Fruit fly (Drosophila melanogaster) whole organism, prepupa: ENCODE measurements around the gene CG5846.

Experiments
- Blimp-1 ChIP-seq: fragments of 200-800 bp; sonication (Bioruptor generic); optimal IDR thresholded peaks from 3 replicates; lab custom pipeline; 2017; ENCODE audit warnings: missing biosample characterization, missing genetic modification characterization, mild to moderate bottlenecking, moderate library complexity, missing genetic modification reagents
- CG10631 ChIP-seq: fragments of 200-800 bp; sonication (Bioruptor generic); optimal IDR thresholded peaks from 2 replicates; lab custom pipeline; 2016; ENCODE audit warnings: missing biosample characterization, missing genetic modification characterization
- CG11762 ChIP-seq: fragments of 200-800 bp; sonication (Bioruptor generic); optimal IDR thresholded peaks from 3 replicates; lab custom pipeline; 2016; ENCODE audit warnings: missing biosample characterization, missing genetic modification characterization; ENCODE audit not compliant: insufficient read depth
- CG11902 ChIP-seq: fragments of 200-800 bp; sonication (Bioruptor generic); optimal IDR thresholded peaks from 3 replicates; lab custom pipeline; 2016; ENCODE audit warnings: missing biosample characterization, missing genetic modification characterization
- CG15336 ChIP-seq: fragments of 200-800 bp; sonication (Bioruptor generic); IDR thresholded peaks from 2 replicates; pipeline ENCODE4 v1.3.6; 2022; ENCODE audit warnings: missing biosample characterization, missing genetic modification characterization
- CG16779 ChIP-seq: fragments of 200-800 bp; sonication (Bioruptor generic); optimal IDR thresholded peaks from 3 replicates; lab custom pipeline; 2017; ENCODE audit warnings: missing biosample characterization, mild to moderate bottlenecking, missing genetic modification characterization
- CG3032 ChIP-seq: fragments of 200-800 bp; optimal IDR thresholded peaks from 2 replicates; lab custom pipeline; 2019; ENCODE audit warnings: missing biosample characterization, mild to moderate bottlenecking, missing genetic modification characterization, moderate library complexity
- CG31627 ChIP-seq: fragments of 200-800 bp; sonication (Bioruptor generic); optimal IDR thresholded peaks from 3 replicates; lab custom pipeline; 2016; ENCODE audit warnings: missing biosample characterization, missing genetic modification characterization
- CG32006 ChIP-seq: fragments of 200-800 bp; sonication (Bioruptor generic); optimal IDR thresholded peaks from 3 replicates; lab custom pipeline; 2017; ENCODE audit warnings: missing biosample characterization, mild to moderate bottlenecking, missing genetic modification characterization
- CG34406 ChIP-seq: fragments of 200-800 bp; sonication (Bioruptor generic); optimal IDR thresholded peaks from 3 replicates; lab custom pipeline; 2016; ENCODE audit warnings: missing biosample characterization, missing genetic modification characterization
- CG3919 ChIP-seq: fragments of 200-800 bp; sonication (Bioruptor generic); optimal IDR thresholded peaks from 3 replicates; lab custom pipeline; 2016; ENCODE audit warnings: missing biosample characterization, missing genetic modification characterization
- CG6163 ChIP-seq: fragments of 200-800 bp; sonication (Bioruptor generic); IDR thresholded peaks from 3 replicates; pipeline ENCODE4 v1.3.6; 2022; ENCODE audit warnings: missing biosample characterization, missing genetic modification characterization
- CG6276 ChIP-seq: fragments of 200-800 bp; sonication (Bioruptor generic); optimal IDR thresholded peaks from 2 replicates; lab custom pipeline; 2017; ENCODE audit warnings: missing biosample characterization, mild to moderate bottlenecking, missing genetic modification characterization
- CG6792 ChIP-seq: fragments of 200-800 bp; sonication (Bioruptor generic); optimal IDR thresholded peaks from 3 replicates; lab custom pipeline; 2016; ENCODE audit warnings: missing biosample characterization, missing genetic modification characterization
- CG6808 ChIP-seq: fragments of 200-800 bp; sonication (Bioruptor generic); optimal IDR thresholded peaks from 3 replicates; lab custom pipeline; 2017; ENCODE audit warnings: missing biosample characterization, missing genetic modification characterization, mild to moderate bottlenecking, moderate library complexity, missing genetic modification reagents
- CG6854 ChIP-seq: fragments of 200-800 bp; sonication (Bioruptor generic); optimal IDR thresholded peaks from 2 replicates; lab custom pipeline; 2017; ENCODE audit warnings: missing biosample characterization, mild to moderate bottlenecking, missing genetic modification characterization
- CG7368 ChIP-seq: fragments of 200-800 bp; sonication (Bioruptor generic); optimal IDR thresholded peaks from 3 replicates; lab custom pipeline; 2016; ENCODE audit warnings: missing biosample characterization, missing genetic modification characterization
- CG8119 ChIP-seq: fragments of 200-800 bp; sonication (Bioruptor generic); IDR thresholded peaks from 3 replicates; pipeline ENCODE4 v1.3.6; 2022; ENCODE audit warnings: missing biosample characterization, missing genetic modification characterization
- CG8319 ChIP-seq: fragments of 200-800 bp; sonication (Bioruptor generic); optimal IDR thresholded peaks from 3 replicates; lab custom pipeline; 2016; ENCODE audit warnings: missing biosample characterization, missing genetic modification characterization
- CG9139 ChIP-seq: fragments of 200-800 bp; sonication (Bioruptor generic); optimal IDR thresholded peaks from 3 replicates; lab custom pipeline; 2017; ENCODE audit warnings: missing biosample characterization, mild to moderate bottlenecking, missing genetic modification characterization
- Eip75B ChIP-seq: fragments of 200-800 bp; sonication (Bioruptor generic); optimal IDR thresholded peaks from 3 replicates; lab custom pipeline; 2016; ENCODE audit warnings: missing biosample characterization, missing genetic modification characterization
- Eip78C ChIP-seq: fragments of 200-800 bp; sonication (Bioruptor generic); peaks from one replicate; lab custom pipeline; 2016; ENCODE audit warnings: missing biosample characterization, missing genetic modification characterization
- Eip93F ChIP-seq: fragments of 200-800 bp; sonication (Bioruptor generic); optimal IDR thresholded peaks from 2 replicates; lab custom pipeline; 2016; ENCODE audit warnings: missing biosample characterization, mild to moderate bottlenecking, missing genetic modification characterization
- Ets21C ChIP-seq: fragments of 200-800 bp; sonication (Bioruptor generic); optimal IDR thresholded peaks from 3 replicates; lab custom pipeline; 2016; ENCODE audit warnings: missing biosample characterization, missing genetic modification characterization
- Gug ChIP-seq: fragments of 200-800 bp; sonication (Bioruptor generic); IDR thresholded peaks from 2 replicates; pipeline ENCODE4 v1.3.6; 2022; ENCODE audit warnings: missing biosample characterization, missing genetic modification characterization
- Hr38 ChIP-seq: sonication (Bioruptor generic); optimal IDR thresholded peaks from 2 replicates; lab custom pipeline; 2016; ENCODE audit warnings: missing biosample characterization, missing genetic modification characterization
- Hr39 ChIP-seq: fragments of 200-800 bp; sonication (Bioruptor generic); optimal IDR thresholded peaks from 2 replicates; lab custom pipeline; 2016; ENCODE audit warnings: missing biosample characterization, missing genetic modification characterization
- Hr4 ChIP-seq: fragments of 200-800 bp; sonication (Bioruptor generic); optimal IDR thresholded peaks from 3 replicates; lab custom pipeline; 2016; ENCODE audit warnings: missing biosample characterization, missing genetic modification characterization
- Lpt ChIP-seq: fragments of 200-800 bp; sonication (Bioruptor generic); optimal IDR thresholded peaks from 3 replicates; lab custom pipeline; 2016; ENCODE audit warnings: missing biosample characterization, missing genetic modification characterization
- Met ChIP-seq: fragments of 200-800 bp; sonication (Bioruptor generic); optimal IDR thresholded peaks from 3 replicates; lab custom pipeline; 2016; ENCODE audit warnings: missing biosample characterization, missing genetic modification characterization
- OdsH ChIP-seq: fragments of 200-800 bp; sonication (Bioruptor generic); optimal IDR thresholded peaks from 3 replicates; lab custom pipeline; 2016; ENCODE audit warnings: missing biosample characterization, missing genetic modification characterization
- Smox ChIP-seq: fragments of 200-800 bp; sonication (Bioruptor generic); optimal IDR thresholded peaks from 3 replicates; lab custom pipeline; 2016; ENCODE audit warnings: missing biosample characterization, missing genetic modification characterization
- Sox102F ChIP-seq: fragments of 200-800 bp; sonication (Bioruptor generic); optimal IDR thresholded peaks from 2 replicates; lab custom pipeline; 2016; ENCODE audit warnings: missing biosample characterization, mild to moderate bottlenecking, missing genetic modification characterization
- Sox14 ChIP-seq: fragments of 200-800 bp; sonication (Bioruptor generic); optimal IDR thresholded peaks from 3 replicates; lab custom pipeline; 2016; ENCODE audit warnings: missing biosample characterization, missing genetic modification characterization
- cyc ChIP-seq: fragments of 200-800 bp; sonication (Bioruptor generic); optimal IDR thresholded peaks from 3 replicates; lab custom pipeline; 2016; ENCODE audit warnings: missing biosample characterization, missing genetic modification characterization
- dac ChIP-seq: fragments of 200-800 bp; sonication (Bioruptor generic); optimal IDR thresholded peaks from 2 replicates; lab custom pipeline; 2017; ENCODE audit warnings: missing biosample characterization, mild to moderate bottlenecking, missing genetic modification characterization
- dsx ChIP-seq: fragments of 200-800 bp; optimal IDR thresholded peaks from 3 replicates; lab custom pipeline; 2019; ENCODE audit warnings: missing biosample characterization, mild to moderate bottlenecking, missing genetic modification characterization, moderate library complexity; ENCODE audit not compliant: poor library complexity, severe bottlenecking
- eg ChIP-seq: fragments of 200-800 bp; sonication (Bioruptor generic); IDR thresholded peaks from 3 replicates; pipeline ENCODE4 v1.3.6; 2022; ENCODE audit warnings: missing biosample characterization, missing genetic modification characterization
- fd59A ChIP-seq: fragments of 200-800 bp; sonication (Bioruptor generic); optimal IDR thresholded peaks from 2 replicates; lab custom pipeline; 2017; ENCODE audit warnings: missing biosample characterization, mild to moderate bottlenecking, missing genetic modification characterization, missing genetic modification reagents
- fkh ChIP-seq: fragments of 200-800 bp; sonication (Bioruptor generic); optimal IDR thresholded peaks from 3 replicates; lab custom pipeline; 2017; ENCODE audit warnings: missing biosample characterization, mild to moderate bottlenecking, missing genetic modification characterization, moderate library complexity
- lz ChIP-seq: fragments of 200-800 bp; sonication (Bioruptor generic); optimal IDR thresholded peaks from 3 replicates; lab custom pipeline; 2016; ENCODE audit warnings: missing biosample characterization, missing genetic modification characterization
- net ChIP-seq: fragments of 200-800 bp; sonication (Bioruptor generic); optimal IDR thresholded peaks from 3 replicates; lab custom pipeline; 2016; ENCODE audit warnings: missing biosample characterization, missing genetic modification characterization
- pdm3 ChIP-seq: fragments of 200-800 bp; sonication (Bioruptor generic); optimal IDR thresholded peaks from 3 replicates; lab custom pipeline; 2016; ENCODE audit warnings: missing biosample characterization, missing genetic modification characterization
- salr ChIP-seq, 2 experiments: fragments of 200-800 bp; sonication (Bioruptor generic); optimal IDR thresholded peaks; 3 replicates each; lab custom pipeline; 2016 to 2018; ENCODE audit warnings: missing biosample characterization in 2 of 2, missing genetic modification characterization in 2 of 2, mild to moderate bottlenecking in 1 of 2
- spab ChIP-seq: fragments of 200-800 bp; sonication (Bioruptor generic); optimal IDR thresholded peaks from 2 replicates; lab custom pipeline; 2017; ENCODE audit warnings: missing biosample characterization, mild to moderate bottlenecking, missing genetic modification characterization, missing genetic modification reagents
- svp ChIP-seq: fragments of 200-800 bp; sonication (Bioruptor generic); peaks from one replicate; lab custom pipeline; 2016; ENCODE audit warnings: missing biosample characterization, missing genetic modification characterization
- topi ChIP-seq: fragments of 200-800 bp; sonication (Bioruptor generic); optimal IDR thresholded peaks from 3 replicates; lab custom pipeline; 2016; ENCODE audit warnings: missing biosample characterization, missing genetic modification characterization
- vri ChIP-seq: fragments of 200-800 bp; sonication (Bioruptor generic); optimal IDR thresholded peaks from 3 replicates; lab custom pipeline; 2016; ENCODE audit warnings: missing biosample characterization, mild to moderate bottlenecking, missing genetic modification characterization

The CG5846 gene

dm6 chr2L:9956993-9957652, at the start of gene CG5846, which contains the start of gene CG4658 (continued):
- TF ChIP-seq CG6163 (GFP tag; lab: Robert Waterston, UW) (peak; percentile 92), salr (GFP tag; optimal IDR thresholded peaks at IDR 0.05; lab: Kevin White, UChicago) (peak in 1 of 2 experiments; percentile 43), CG31627 (GFP tag; lab: Kevin White, UChicago) (peak; percentile 93), CG3032 (peak; percentile 92), Gug (GFP tag; lab: Robert Waterston, UW) (peak; percentile 93), CG11762 (GFP tag; lab: Kevin White, UChicago) (peak; percentile 90), CG11902 (GFP tag; lab: Kevin White, UChicago) (peak; percentile 84), CG6854 (GFP tag; lab: Kevin White, UChicago) (peak; percentile 40), CG7368 (peak; percentile 90)

- TF ChIP-seq CG8319 = no peak
- TF ChIP-seq OdsH (GFP tag; lab: Kevin White, UChicago) = no peak
- no peak for TF ChIP-seq CG34406
- TF ChIP-seq Ets21C = no peak
- no peak for TF ChIP-seq CG11902 (GFP tag; lab: Kevin White, UChicago)
- TF ChIP-seq Hr39 (GFP tag; lab: Kevin White, UChicago) = no peak
- TF ChIP-seq Eip75B = no peak
- TF ChIP-seq spab (GFP tag; lab: Kevin White, UChicago) = no peak
- TF ChIP-seq Blimp-1 (GFP tag; lab: Kevin White, UChicago) = no peak
- no peak for TF ChIP-seq dsx (GFP tag; lab: Kevin White, UChicago)
- TF ChIP-seq CG10631 (GFP tag; lab: Kevin White, UChicago) = no peak
- TF ChIP-seq CG3032 = no peak
- TF ChIP-seq Eip93F (GFP tag; lab: Kevin White, UChicago) = no peak
- TF ChIP-seq lz (GFP tag; lab: Kevin White, UChicago) = no peak
- TF ChIP-seq CG6163 (GFP tag; lab: Robert Waterston, UW) = peak; percentile 42; the same call in 2 of the 3 replicates
- peak; percentile 77 for TF ChIP-seq Eip78C (GFP tag; lab: Kevin White, UChicago)
- no peak for TF ChIP-seq CG6792 (GFP tag; lab: Kevin White, UChicago)
- TF ChIP-seq eg (GFP tag; lab: Robert Waterston, UW) = peak; percentile 62; the same call in 2 of the 3 replicates
- no peak for TF ChIP-seq CG6808
- TF ChIP-seq Hr4 (GFP tag; lab: Kevin White, UChicago) = no peak
- no peak for TF ChIP-seq CG8119
- no peak for TF ChIP-seq pdm3 (GFP tag; lab: Kevin White, UChicago)
- TF ChIP-seq Lpt (GFP tag; lab: Kevin White, UChicago) = no peak
- no peak for TF ChIP-seq svp (GFP tag; lab: Kevin White, UChicago)
- no peak for TF ChIP-seq Met (GFP tag; lab: Kevin White, UChicago)
- TF ChIP-seq CG31627 (GFP tag; lab: Kevin White, UChicago) = no peak
- TF ChIP-seq CG3919 = peak; percentile 18
- no peak for TF ChIP-seq CG6854 (GFP tag; lab: Kevin White, UChicago)
- TF ChIP-seq net (GFP tag; lab: Kevin White, UChicago) = peak; percentile 18
- TF ChIP-seq fd59A = no peak
- no peak for TF ChIP-seq Hr38
- no peak for TF ChIP-seq CG16779
- TF ChIP-seq Sox14 = no peak
- TF ChIP-seq fkh (GFP tag; lab: Kevin White, UChicago) = peak; percentile 27
- TF ChIP-seq Sox102F (GFP tag; lab: Kevin White, UChicago) = no peak
- no peak for TF ChIP-seq CG32006 (GFP tag; lab: Kevin White, UChicago)
- no peak for TF ChIP-seq CG6276 (GFP tag; lab: Kevin White, UChicago)
- TF ChIP-seq Smox (GFP tag; lab: Kevin White, UChicago) = no peak
- TF ChIP-seq vri (GFP tag; lab: Kevin White, UChicago) = no peak
- no peak for TF ChIP-seq dac
- peak; percentile 11 for TF ChIP-seq CG9139 (GFP tag; lab: Kevin White, UChicago)
- TF ChIP-seq CG15336 (GFP tag; lab: Robert Waterston, UW) = 0 out of 2 replicates have a peak, but pooled peaks have one; percentile 32
- no peak for TF ChIP-seq cyc (GFP tag; lab: Kevin White, UChicago)
- TF ChIP-seq CG7368 = no peak
- TF ChIP-seq topi (GFP tag; lab: Kevin White, UChicago) = no peak
- no peak for TF ChIP-seq Gug (GFP tag; lab: Robert Waterston, UW)
Measured at dm6 chr2L:10004574-10004973, 47.5 kb upstream of the CG5846 start.
